Fruit fly (Drosophila melanogaster): ENCODE measurements around the gene elm.

Gene elm

dm6 chr3R:5621714-5622405 is 32.8 kb downstream of the elm start (continued):
- TF ChIP-seq CG14860 (GFP tag; IDR thresholded peaks at IDR 0.05; ENCODE audit: partially characterized antibody): 0 out of 3 replicates have a peak, but pooled peaks have one; percentile 19
- peak; percentile 8 for TF ChIP-seq kay (GFP tag; optimal IDR thresholded peaks at IDR 0.05)
- TF ChIP-seq org-1 (GFP tag; optimal IDR thresholded peaks at IDR 0.05): no peak
- no peak for TF ChIP-seq CG14710 (tag; optimal IDR thresholded peaks at IDR 0.05)
- TF ChIP-seq mld (GFP tag; IDR thresholded peaks at IDR 0.05; ENCODE audit: partially characterized antibody): 0 out of 3 replicates have a peak, but pooled peaks have one; percentile 17
- no peak for TF ChIP-seq CrebB (tag; optimal IDR thresholded peaks at IDR 0.05)
- peak; percentile 24 for TF ChIP-seq Deaf1 (tag; optimal IDR thresholded peaks at IDR 0.05)
- TF ChIP-seq Pdp1 (GFP tag; optimal IDR thresholded peaks at IDR 0.05): peak in 1 of 2 experiments; percentile 69
- TF ChIP-seq CG12155 (GFP tag; optimal IDR thresholded peaks at IDR 0.05): no peak
- no peak for TF ChIP-seq CG5953 (GFP tag; IDR thresholded peaks at IDR 0.05)
- 0 out of 3 replicates have a peak, but pooled peaks have one; percentile 19 for TF ChIP-seq CG3726 (GFP tag; IDR thresholded peaks at IDR 0.05)
- TF ChIP-seq dm (GFP tag; optimal IDR thresholded peaks at IDR 0.05): no peak
- no peak for TF ChIP-seq Neu2 (GFP tag; optimal IDR thresholded peaks at IDR 0.05; ENCODE audit: borderline replicate concordance)
- no peak for TF ChIP-seq NFAT (GFP tag; IDR thresholded peaks at IDR 0.05)
- TF ChIP-seq CG12071 (GFP tag; optimal IDR thresholded peaks at IDR 0.05): no peak
- TF ChIP-seq dpn (GFP tag; optimal IDR thresholded peaks at IDR 0.05): no peak
- 0 out of 2 replicates have a peak, but pooled peaks have one; percentile 9 for TF ChIP-seq chm (GFP tag; IDR thresholded peaks at IDR 0.05)
- TF ChIP-seq D (optimal IDR thresholded peaks at IDR 0.05): no peak
- TF ChIP-seq D (GFP tag; optimal IDR thresholded peaks at IDR 0.05): no peak
- TF ChIP-seq Fer1 (GFP tag; optimal IDR thresholded peaks at IDR 0.05): no peak
- TF ChIP-seq CG9797 (GFP tag; optimal IDR thresholded peaks at IDR 0.05): no peak
- TF ChIP-seq vvl (GFP tag; IDR thresholded peaks at IDR 0.05): peak; percentile 70; the same call in 1 of the 2 replicates

- TF ChIP-seq pros (GFP tag; optimal IDR thresholded peaks at IDR 0.05) (no peak), BtbVII (GFP tag; optimal IDR thresholded peaks at IDR 0.05) (peak; percentile 24), ATbp (GFP tag; optimal IDR thresholded peaks at IDR 0.05) (peak; percentile 71), bigmax (GFP tag; optimal IDR thresholded peaks at IDR 0.05) (no peak), gt (GFP tag; IDR thresholded peaks at IDR 0.05) (no peak), fd64A (GFP tag; optimal IDR thresholded peaks at IDR 0.05) (peak; percentile 43), ab (GFP tag; optimal IDR thresholded peaks at IDR 0.05) (peak; percentile 48), HmgZ (tag; optimal IDR thresholded peaks at IDR 0.05) (peak; percentile 7), CG11398 (GFP tag; optimal IDR thresholded peaks at IDR 0.05) (peak; percentile 60), CG1603 (tag; optimal IDR thresholded peaks at IDR 0.05) (peak; percentile 71), CG1832 (GFP tag; optimal IDR thresholded peaks at IDR 0.05) (no peak), CG11456 (GFP tag; IDR thresholded peaks at IDR 0.05) (peak; percentile 66; the same call in 1 of the 3 replicates), Nf-YB (GFP tag; optimal IDR thresholded peaks at IDR 0.05) (peak; percentile 32), CG31441 (GFP tag; IDR thresholded peaks at IDR 0.05) (peak; percentile 79), CG7271 (tag; optimal IDR thresholded peaks at IDR 0.05) (no peak), pfk (GFP tag; optimal IDR thresholded peaks at IDR 0.05) (no peak), Neu2 (GFP tag; optimal IDR thresholded peaks at IDR 0.05; ENCODE audit: borderline replicate concordance) (no peak), CG8944 (GFP tag; optimal IDR thresholded peaks at IDR 0.05) (peak; percentile 52), CG34376 (GFP tag; optimal IDR thresholded peaks at IDR 0.05) (no peak), Fer3 (tag; optimal IDR thresholded peaks at IDR 0.05) (peak; percentile 58), D (optimal IDR thresholded peaks at IDR 0.05) (no peak), D (GFP tag; optimal IDR thresholded peaks at IDR 0.05) (peak; percentile 71), ash1 (GFP tag; optimal IDR thresholded peaks at IDR 0.05) (no peak), Hmr (GFP tag; optimal IDR thresholded peaks at IDR 0.05) (peak; percentile 59), CG4707 (GFP tag; optimal IDR thresholded peaks at IDR 0.05) (no peak), MTF-1 (GFP tag; optimal IDR thresholded peaks at IDR 0.05; ENCODE audit: borderline replicate concordance) (peak; percentile 25), B-H1 (GFP tag; IDR thresholded peaks at IDR 0.05) (peak; percentile 33; the same call in 2 of the 3 replicates), Hr51 (GFP tag; optimal IDR thresholded peaks at IDR 0.05) (peak in 1 of 2 experiments; percentile 70)
Measured at dm6 chr3R:5620387-5620956, 34.2 kb downstream of the elm start.

All from whole organism, embryonic.